Worm (Caenorhabditis elegans): ENCODE measurements around the gene rev-3.

- TF ChIP-seq ztf-29 (GFP tag; IDR thresholded peaks at IDR 0.05) (no peak), ref-1 (GFP tag; conservative IDR thresholded peaks at IDR 0.05) (no peak), cog-1 (tag; optimal IDR thresholded peaks at IDR 0.05) (no peak), T22C8.4 (GFP tag; IDR thresholded peaks at IDR 0.05) (no peak), flt-1 (GFP tag; IDR thresholded peaks at IDR 0.05) (no peak), med-1 (GFP tag; optimal IDR thresholded peaks at IDR 0.05; ENCODE audit: insufficient read depth) (no peak), ztf-23 (GFP tag; IDR thresholded peaks at IDR 0.05) (no peak)
These were observed 45.9 kb downstream of the rev-3 start, which contains the start of gene B0244.5 for ce11 chrIII:5744579-5744978.

Measured in whole organism, midembryonic.